Worm (Caenorhabditis elegans) whole organism, young adult: ENCODE data around the gene srd-50.

Source experiments
- C17E4.6 ChIP-seq: fragments of 200-800 bp; sonication (Bioruptor generic); IDR thresholded peaks from 2 replicates; pipeline ENCODE4 v1.3.6; 2022; ENCODE audit warnings: missing genetic modification reagents, missing genetic modification characterization, missing compliant biosample characterization
- D2030.7 ChIP-seq: fragments of 200-800 bp; sonication (Bioruptor generic); IDR thresholded peaks from 2 replicates; pipeline ENCODE4 v1.3.6; 2022; ENCODE audit warnings: missing genetic modification reagents, missing genetic modification characterization, missing compliant biosample characterization
- F10E7.11 ChIP-seq: sonication (generic microtip); optimal IDR thresholded peaks from 2 replicates; lab custom pipeline; 2017; ENCODE audit warnings: mild to moderate bottlenecking, missing genetic modification characterization, moderate library complexity, missing compliant biosample characterization
- F49E8.2 ChIP-seq: sonication (generic microtip); optimal IDR thresholded peaks from 3 replicates; lab custom pipeline; 2017; ENCODE audit warnings: missing genetic modification characterization, mild to moderate bottlenecking, missing compliant biosample characterization, antibody characterized with exemption, moderate library complexity; ENCODE audit not compliant: insufficient read depth
- K11D2.4 ChIP-seq: fragments of 200-800 bp; sonication (Bioruptor generic); IDR thresholded peaks from 2 replicates; pipeline ENCODE4 v1.3.6; 2022; ENCODE audit warnings: missing genetic modification reagents, missing genetic modification characterization, missing compliant biosample characterization
- K12H6.12 ChIP-seq: fragments of 200-800 bp; sonication (Bioruptor generic); optimal IDR thresholded peaks from 2 replicates; lab custom pipeline; 2018; ENCODE audit warnings: mild to moderate bottlenecking, missing genetic modification characterization, missing compliant biosample characterization
- Y53F4B.3 ChIP-seq: fragments of 200-800 bp; sonication (Bioruptor generic); IDR thresholded peaks from 2 replicates; pipeline ENCODE4 v1.3.6; 2022; ENCODE audit warnings: missing genetic modification reagents, missing genetic modification characterization, missing compliant biosample characterization
- ZK185.1 ChIP-seq: sonication (generic microtip); optimal IDR thresholded peaks from 2 replicates; lab custom pipeline; 2016; ENCODE audit warnings: mild to moderate bottlenecking, missing genetic modification characterization, missing compliant biosample characterization; ENCODE audit not compliant: poor library complexity, severe bottlenecking
- ama-1 ChIP-seq, 3 experiments: fragments of 150-350 bp in 1 of 3; sonication (generic microtip) in 2 of 3; optimal IDR thresholded peaks; 2 replicates each; lab custom pipeline; 2014 to 2018; ENCODE audit warnings: missing biosample characterization in 2 of 3, missing genetic modification characterization in 2 of 3, missing genetic modification reagents in 2 of 3
- aptf-2 ChIP-seq: fragments of 200-800 bp; sonication (Bioruptor generic); conservative IDR thresholded peaks from 2 replicates; pipeline ENCODE4 v1.3.6; 2022; ENCODE audit warnings: missing genetic modification reagents, missing genetic modification characterization, missing compliant biosample characterization
- aptf-3 ChIP-seq: fragments of 200-800 bp; sonication (Bioruptor generic); IDR thresholded peaks from 2 replicates; pipeline ENCODE4 v1.3.6; 2022; ENCODE audit warnings: missing genetic modification characterization, missing compliant biosample characterization
- attf-5 ChIP-seq: fragments of 200-800 bp; sonication (Bioruptor generic); optimal IDR thresholded peaks from 2 replicates; lab custom pipeline; 2018; ENCODE audit warnings: mild to moderate bottlenecking, missing genetic modification characterization, missing compliant biosample characterization
- attf-6 ChIP-seq: fragments of 200-800 bp; sonication (Bioruptor generic); IDR thresholded peaks from 2 replicates; pipeline ENCODE4 v1.3.6; 2022; ENCODE audit warnings: missing genetic modification reagents, missing genetic modification characterization, missing compliant biosample characterization
- ccch-3 ChIP-seq: fragments of 200-800 bp; sonication (Bioruptor generic); optimal IDR thresholded peaks from 2 replicates; lab custom pipeline; 2018; ENCODE audit warnings: mild to moderate bottlenecking, missing genetic modification characterization, missing compliant biosample characterization
- cebp-1 ChIP-seq, 2 experiments: fragments of 200-800 bp in 1 of 2; sonication (Bioruptor generic) in 1 of 2; sonication (generic microtip) in 1 of 2; IDR thresholded peaks in 1 of 2; optimal IDR thresholded peaks in 1 of 2; 2 replicates each; pipeline versions ENCODE4 v1.3.6 to Lab custom; 2017 to 2022; ENCODE audit warnings: missing compliant biosample characterization in 2 of 2, missing genetic modification characterization in 2 of 2, mild to moderate bottlenecking in 1 of 2, missing genetic modification reagents in 1 of 2, moderate library complexity in 1 of 2
- cebp-2 ChIP-seq: fragments of 200-800 bp; sonication (Bioruptor generic); IDR thresholded peaks from 2 replicates; pipeline ENCODE4 v1.3.6; 2022; ENCODE audit warnings: missing genetic modification characterization, missing compliant biosample characterization
- ceh-100 ChIP-seq: fragments of 200-800 bp; sonication (Bioruptor generic); IDR thresholded peaks from 2 replicates; pipeline ENCODE4 v1.3.6; 2022; ENCODE audit warnings: missing genetic modification reagents, missing genetic modification characterization, missing compliant biosample characterization
- dpl-1 ChIP-seq: fragments of 150-350 bp; optimal IDR thresholded peaks from 2 replicates; lab custom pipeline; 2014; ENCODE audit warnings: missing biosample characterization, missing genetic modification reagents, missing genetic modification characterization
- egl-18 ChIP-seq: fragments of 200-800 bp; sonication (Bioruptor generic); IDR thresholded peaks from 2 replicates; pipeline ENCODE4 v1.3.6; 2022; ENCODE audit warnings: missing genetic modification reagents, missing genetic modification characterization, missing compliant biosample characterization
- egl-44 ChIP-seq: fragments of 200-800 bp; sonication (Bioruptor generic); IDR thresholded peaks from 2 replicates; pipeline ENCODE4 v1.3.6; 2022; ENCODE audit warnings: missing genetic modification reagents, missing genetic modification characterization, missing compliant biosample characterization
- hsf-1 ChIP-seq: fragments of 200-800 bp; sonication (Bioruptor generic); IDR thresholded peaks from 2 replicates; pipeline ENCODE4 v1.3.6; 2022; ENCODE audit warnings: missing genetic modification reagents, missing genetic modification characterization, missing compliant biosample characterization
- lsy-27 ChIP-seq: sonication (generic microtip); optimal IDR thresholded peaks from 2 replicates; lab custom pipeline; 2017; ENCODE audit warnings: missing genetic modification characterization, mild to moderate bottlenecking, missing compliant biosample characterization, antibody characterized with exemption, missing genotype, borderline replicate concordance; ENCODE audit not compliant: insufficient read depth
- madf-8 ChIP-seq: fragments of 200-800 bp; sonication (Bioruptor generic); conservative IDR thresholded peaks from 2 replicates; pipeline ENCODE4 v1.3.6; 2022; ENCODE audit warnings: missing genetic modification reagents, missing genetic modification characterization, missing compliant biosample characterization
- mes-4 ChIP-seq: sonication (generic microtip); optimal IDR thresholded peaks from 2 replicates; lab custom pipeline; 2016; ENCODE audit warnings: missing genotype, missing genetic modification characterization, missing compliant biosample characterization
- pha-4 ChIP-seq: fragments of 150-350 bp; sonication (generic microtip); optimal IDR thresholded peaks from 2 replicates; lab custom pipeline; 2014; ENCODE audit warnings: missing biosample characterization, missing genetic modification reagents, missing genetic modification characterization
- rec-8 ChIP-seq, 2 experiments: sonication (generic microtip); optimal IDR thresholded peaks; 2 replicates each; lab custom pipeline; 2016; ENCODE audit warnings: mild to moderate bottlenecking in 2 of 2, missing genetic modification characterization in 2 of 2, missing genetic modification reagents in 2 of 2, missing genotype in 2 of 2, missing biosample characterization in 1 of 2, missing compliant biosample characterization in 1 of 2, moderate library complexity in 1 of 2
- snpc-4 ChIP-seq, 5 experiments: fragments of 150-350 bp in 1 of 5; sonication (generic microtip) in 4 of 5; optimal IDR thresholded peaks; 2 replicates each; lab custom pipeline; 2014 to 2018; ENCODE audit warnings: missing genetic modification characterization in 5 of 5, missing biosample characterization in 3 of 5, antibody characterized with exemption in 2 of 5, mild to moderate bottlenecking in 2 of 5, missing compliant biosample characterization in 2 of 5, missing genotype in 2 of 5, moderate library complexity in 2 of 5, missing genetic modification reagents in 1 of 5
- tbp1 ChIP-seq: fragments of 200-800 bp; sonication (Bioruptor generic); optimal IDR thresholded peaks from 2 replicates; lab custom pipeline; 2018; ENCODE audit warnings: mild to moderate bottlenecking, missing genetic modification characterization, missing compliant biosample characterization
- tlf-1 ChIP-seq: fragments of 200-800 bp; sonication (Bioruptor generic); optimal IDR thresholded peaks from 2 replicates; lab custom pipeline; 2018; ENCODE audit warnings: mild to moderate bottlenecking, missing genetic modification characterization, missing compliant biosample characterization
- unc-130 ChIP-seq: sonication (generic microtip); optimal IDR thresholded peaks from 2 replicates; lab custom pipeline; 2016; ENCODE audit warnings: missing genetic modification reagents, missing genetic modification characterization, missing compliant biosample characterization
- zim-3 ChIP-seq: sonication (generic microtip); optimal IDR thresholded peaks from 2 replicates; lab custom pipeline; 2017; ENCODE audit warnings: mild to moderate bottlenecking, missing genetic modification characterization, moderate library complexity, missing compliant biosample characterization
- ztf-22 ChIP-seq: fragments of 200-800 bp; sonication (Bioruptor generic); optimal IDR thresholded peaks from 2 replicates; lab custom pipeline; 2018; ENCODE audit warnings: mild to moderate bottlenecking, missing genetic modification characterization, moderate library complexity, missing compliant biosample characterization
- ztf-6 ChIP-seq: fragments of 200-800 bp; sonication (Bioruptor generic); IDR thresholded peaks from 2 replicates; pipeline ENCODE4 v1.3.6; 2022; ENCODE audit warnings: missing genetic modification reagents, missing genetic modification characterization, missing compliant biosample characterization

srd-50 gene

ce11 chrX:13499923-13500322 is 18.3 kb upstream of the srd-50 start:
- TF ChIP-seq cebp-1 (GFP tag; IDR thresholded peaks at IDR 0.05; lab: Robert Waterston, UW): no peak
- no peak for TF ChIP-seq cebp-1 (tag; optimal IDR thresholded peaks at IDR 0.05; lab: Kevin White, UChicago)
- TF ChIP-seq Y53F4B.3 (GFP tag; lab: Robert Waterston, UW): no peak
- TF ChIP-seq tlf-1 (GFP tag; lab: Kevin White, UChicago): no peak
- TF ChIP-seq dpl-1: no peak
- no peak for TF ChIP-seq F10E7.11
- TF ChIP-seq rec-8 (tag; optimal IDR thresholded peaks at IDR 0.05; lab: Kevin White, UChicago): no peak
- no peak for TF ChIP-seq ama-1 (optimal IDR thresholded peaks at IDR 0.05; lab: Kevin White, UChicago)
- no peak for TF ChIP-seq ama-1 (GFP tag; optimal IDR thresholded peaks at IDR 0.05; lab: Kevin White, UChicago)
- TF ChIP-seq attf-5 (GFP tag; lab: Kevin White, UChicago): no peak
- no peak for TF ChIP-seq ztf-6 (GFP tag; lab: Robert Waterston, UW)
- no peak for TF ChIP-seq mes-4 (tag; lab: Kevin White, UChicago)
- no peak for TF ChIP-seq tbp1 (GFP tag; lab: Kevin White, UChicago)
- TF ChIP-seq hsf-1 (GFP tag; lab: Robert Waterston, UW): no peak

ce11 chrX:13499098-13499497 is 17.5 kb upstream of the srd-50 start:
- TF ChIP-seq egl-18 (no peak), K11D2.4 (GFP tag; lab: Robert Waterston, UW) (no peak), attf-6 (GFP tag; lab: Robert Waterston, UW) (no peak), unc-130 (GFP tag; lab: Kevin White, UChicago) (no peak), ccch-3 (GFP tag; lab: Kevin White, UChicago) (no peak), lsy-27 (tag; lab: Kevin White, UChicago) (no peak), zim-3 (tag; lab: Kevin White, UChicago) (no peak), ceh-100 (no peak), aptf-2 (GFP tag; lab: Robert Waterston, UW) (no peak), K12H6.12 (tag; lab: Kevin White, UChicago) (no peak), ztf-22 (GFP tag; lab: Kevin White, UChicago) (no peak), egl-44 (GFP tag; lab: Robert Waterston, UW) (no peak), aptf-3 (GFP tag; lab: Robert Waterston, UW) (no peak)
- TF ChIP-seq, all 124 proteins: peak for 0

ce11 chrX:13493762-13494161 is 12.2 kb upstream of the srd-50 start:
- TF ChIP-seq C17E4.6 (GFP tag; lab: Robert Waterston, UW) (no peak), D2030.7 (no peak), madf-8 (GFP tag; lab: Robert Waterston, UW) (no peak), pha-4 (no peak), ZK185.1 (tag; lab: Kevin White, UChicago) (no peak)
- TF ChIP-seq, all 124 proteins: peak for 0

- TF ChIP-seq F49E8.2 (tag; lab: Kevin White, UChicago): no peak
- no peak for TF ChIP-seq cebp-2
- TF ChIP-seq hsf-1 (GFP tag; lab: Robert Waterston, UW): no peak
- TF ChIP-seq zim-3 (tag; lab: Kevin White, UChicago): no peak
- TF ChIP-seq aptf-2 (GFP tag; lab: Robert Waterston, UW): no peak
- TF ChIP-seq snpc-4 (GFP tag; optimal IDR thresholded peaks at IDR 0.05; lab: Kevin White, UChicago): no peak
- TF ChIP-seq snpc-4 (tag; optimal IDR thresholded peaks at IDR 0.05; lab: Kevin White, UChicago): no peak
- TF ChIP-seq, all 124 proteins: peak for 0
Observed at ce11 chrX:13484813-13485212, 3.2 kb upstream of the srd-50 start, which contains the start of gene srd-51. Gene srd-51, minus strand, starts transcription at chrX:13484913.
